Worm (Caenorhabditis elegans) whole organism, L4/young adult: ENCODE measurements around the gene spe-10.

Source experiments
- W03F9.2 ChIP-seq: fragments of 150-350 bp; optimal IDR thresholded peaks from 2 replicates; lab custom pipeline; 2014; ENCODE audit warnings: missing biosample characterization, missing genetic modification characterization
- dao-5 ChIP-seq: sonication (generic microtip); optimal IDR thresholded peaks from 2 replicates; lab custom pipeline; 2016; ENCODE audit warnings: missing genotype, missing genetic modification characterization, moderate library complexity, missing compliant biosample characterization
- him-1 ChIP-seq: sonication (generic microtip); optimal IDR thresholded peaks from 2 replicates; lab custom pipeline; 2016; ENCODE audit warnings: missing genotype, missing genetic modification reagents, missing genetic modification characterization, missing compliant biosample characterization

DNA sequence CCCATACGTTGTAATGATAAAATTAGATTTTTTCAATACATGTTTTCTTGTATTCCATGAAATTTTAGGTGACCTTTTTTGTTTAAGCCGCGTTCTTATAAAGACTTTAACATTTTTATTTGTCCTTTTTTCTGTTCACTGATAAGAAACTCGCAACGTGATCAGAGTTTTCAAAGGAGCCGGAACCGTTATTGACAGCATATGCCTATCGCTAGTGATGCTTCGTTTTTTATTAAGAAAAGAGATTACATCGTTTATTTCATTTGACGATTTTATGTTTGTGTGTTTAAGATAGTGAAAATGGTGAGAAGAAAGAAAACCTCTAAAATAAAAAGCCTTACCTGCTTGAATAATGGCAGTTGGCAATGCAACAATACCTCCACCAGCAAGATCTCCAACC, 48.6 kb downstream of the spe-10 start:
- TF ChIP-seq W03F9.2 (tag; lab: Kevin White, UChicago) (no peak), him-1 (tag; lab: Kevin White, UChicago) (no peak), dao-5 (tag; lab: Kevin White, UChicago) (no peak)
